Fruit fly (Drosophila melanogaster) whole organism, prepupa: ENCODE results near the gene CG33110.
A peak's percentile ranks its signal among the peaks of the same experiment; 100 is the strongest.

ENCODE experiments used
- CG1621 ChIP-seq: fragments of 200-800 bp; sonication (Bioruptor generic); optimal IDR thresholded peaks from 3 replicates; lab custom pipeline; 2018; ENCODE audit warnings: missing biosample characterization, mild to moderate bottlenecking, missing genetic modification characterization
- CG16779 ChIP-seq: fragments of 200-800 bp; sonication (Bioruptor generic); optimal IDR thresholded peaks from 3 replicates; lab custom pipeline; 2017; ENCODE audit warnings: missing biosample characterization, mild to moderate bottlenecking, missing genetic modification characterization
- CG3032 ChIP-seq: fragments of 200-800 bp; optimal IDR thresholded peaks from 2 replicates; lab custom pipeline; 2019; ENCODE audit warnings: missing biosample characterization, mild to moderate bottlenecking, missing genetic modification characterization, moderate library complexity
- CG34406 ChIP-seq: fragments of 200-800 bp; sonication (Bioruptor generic); optimal IDR thresholded peaks from 3 replicates; lab custom pipeline; 2016; ENCODE audit warnings: missing biosample characterization, missing genetic modification characterization
- Lpt ChIP-seq: fragments of 200-800 bp; sonication (Bioruptor generic); optimal IDR thresholded peaks from 3 replicates; lab custom pipeline; 2016; ENCODE audit warnings: missing biosample characterization, missing genetic modification characterization
- Sox102F ChIP-seq: fragments of 200-800 bp; sonication (Bioruptor generic); optimal IDR thresholded peaks from 2 replicates; lab custom pipeline; 2016; ENCODE audit warnings: missing biosample characterization, mild to moderate bottlenecking, missing genetic modification characterization
- acj6 ChIP-seq: fragments of 200-800 bp; sonication (Bioruptor generic); optimal IDR thresholded peaks from 3 replicates; lab custom pipeline; 2016; ENCODE audit warnings: missing biosample characterization, missing genetic modification characterization
- eg ChIP-seq: fragments of 200-800 bp; sonication (Bioruptor generic); IDR thresholded peaks from 3 replicates; pipeline ENCODE4 v1.3.6; 2022; ENCODE audit warnings: missing biosample characterization, missing genetic modification characterization
- esn ChIP-seq: fragments of 200-800 bp; sonication (Bioruptor generic); optimal IDR thresholded peaks from 2 replicates; lab custom pipeline; 2016; ENCODE audit warnings: missing biosample characterization, mild to moderate bottlenecking, missing genetic modification characterization, moderate library complexity
- fkh ChIP-seq: fragments of 200-800 bp; sonication (Bioruptor generic); optimal IDR thresholded peaks from 3 replicates; lab custom pipeline; 2017; ENCODE audit warnings: missing biosample characterization, mild to moderate bottlenecking, missing genetic modification characterization, moderate library complexity
- pdm3 ChIP-seq: fragments of 200-800 bp; sonication (Bioruptor generic); optimal IDR thresholded peaks from 3 replicates; lab custom pipeline; 2016; ENCODE audit warnings: missing biosample characterization, missing genetic modification characterization
- vri ChIP-seq: fragments of 200-800 bp; sonication (Bioruptor generic); optimal IDR thresholded peaks from 3 replicates; lab custom pipeline; 2016; ENCODE audit warnings: missing biosample characterization, mild to moderate bottlenecking, missing genetic modification characterization

DNA sequence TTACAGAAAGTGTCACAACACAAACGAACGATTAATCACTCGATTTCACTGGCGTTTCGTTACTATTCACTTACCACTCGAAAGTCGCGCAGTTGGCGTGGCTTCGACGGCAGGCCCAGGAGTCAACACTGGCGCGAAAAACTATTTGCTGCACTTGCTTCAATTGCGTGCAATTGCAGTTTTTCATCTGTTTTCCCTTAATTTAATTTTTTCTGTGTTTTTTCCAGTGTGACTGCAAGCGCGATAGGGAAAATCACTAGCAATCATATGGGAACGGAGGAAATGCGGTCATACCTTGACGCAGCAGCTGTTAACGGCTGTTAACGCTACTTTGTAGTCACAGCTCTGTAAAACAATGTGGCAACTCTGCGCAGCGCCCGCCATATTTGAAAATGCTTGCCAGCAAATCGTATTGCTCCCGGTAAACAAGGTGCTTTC lies 22.4 kb upstream of the CG33110 start, which contains the start of gene AdipoR:
- no peak for TF ChIP-seq Sox102F (GFP tag; lab: Kevin White, UChicago)
- TF ChIP-seq CG3032 (tag; lab: Kevin White, UChicago), result no peak
- no peak for TF ChIP-seq CG1621 (tag; lab: Kevin White, UChicago)
- no peak for TF ChIP-seq vri (GFP tag; lab: Kevin White, UChicago)
- TF ChIP-seq CG16779 (tag; lab: Kevin White, UChicago), result no peak
- peak; percentile 43 for TF ChIP-seq esn
- peak; percentile 32; the same call in 1 of the 3 replicates for TF ChIP-seq eg (GFP tag; lab: Robert Waterston, UW)
- TF ChIP-seq Lpt, result no peak
- TF ChIP-seq CG34406 (GFP tag; lab: Kevin White, UChicago), result no peak
- no peak for TF ChIP-seq acj6
- TF ChIP-seq pdm3 (GFP tag; lab: Kevin White, UChicago), result peak; percentile 1
- TF ChIP-seq fkh (GFP tag; lab: Kevin White, UChicago), result peak; percentile 13
